Worm (Caenorhabditis elegans) whole organism, late embryonic: ENCODE data around the gene F32D8.7.

Source experiments
- T23F11.4 ChIP-seq: fragments of 200-800 bp; sonication (Bioruptor generic); optimal IDR thresholded peaks from 2 replicates; lab custom pipeline; 2018; ENCODE audit warnings: mild to moderate bottlenecking, missing genetic modification characterization, missing compliant biosample characterization
- Y22D7AL.16 ChIP-seq: sonication (generic microtip); optimal IDR thresholded peaks from 2 replicates; lab custom pipeline; 2016; ENCODE audit warnings: missing genetic modification characterization, missing compliant biosample characterization
- ama-1 ChIP-seq: fragments of 150-350 bp; optimal IDR thresholded peaks from 2 replicates; lab custom pipeline; 2014
- ceh-34 ChIP-seq: sonication (generic microtip); optimal IDR thresholded peaks from 2 replicates; lab custom pipeline; 2016; ENCODE audit warnings: mild to moderate bottlenecking, missing genetic modification characterization, missing compliant biosample characterization
- ceh-45 ChIP-seq: fragments of 200-800 bp; sonication (Bioruptor generic); IDR thresholded peaks from 2 replicates; pipeline ENCODE4 v1.3.6; 2022; ENCODE audit warnings: missing genetic modification reagents, missing genetic modification characterization, missing compliant biosample characterization
- hlh-15 ChIP-seq: sonication (generic microtip); optimal IDR thresholded peaks from 2 replicates; lab custom pipeline; 2016; ENCODE audit warnings: missing genetic modification characterization, missing compliant biosample characterization
- lin-11 ChIP-seq: fragments of 200-800 bp; sonication (Bioruptor generic); optimal IDR thresholded peaks from 2 replicates; lab custom pipeline; 2018; ENCODE audit warnings: mild to moderate bottlenecking, missing genetic modification characterization, missing compliant biosample characterization
- nfya-1 ChIP-seq: sonication (generic microtip); optimal IDR thresholded peaks from 2 replicates; lab custom pipeline; 2017; ENCODE audit warnings: missing genetic modification characterization, mild to moderate bottlenecking, missing compliant biosample characterization, antibody characterized with exemption, moderate library complexity
- sox-4 ChIP-seq: sonication (generic microtip); optimal IDR thresholded peaks from 2 replicates; lab custom pipeline; 2017; ENCODE audit warnings: mild to moderate bottlenecking, missing genetic modification characterization, inconsistent platforms, missing compliant biosample characterization
- unc-55 ChIP-seq: sonication (generic microtip); optimal IDR thresholded peaks from 2 replicates; lab custom pipeline; 2017; ENCODE audit warnings: missing biosample characterization, missing genetic modification reagents, missing genetic modification characterization

DNA sequence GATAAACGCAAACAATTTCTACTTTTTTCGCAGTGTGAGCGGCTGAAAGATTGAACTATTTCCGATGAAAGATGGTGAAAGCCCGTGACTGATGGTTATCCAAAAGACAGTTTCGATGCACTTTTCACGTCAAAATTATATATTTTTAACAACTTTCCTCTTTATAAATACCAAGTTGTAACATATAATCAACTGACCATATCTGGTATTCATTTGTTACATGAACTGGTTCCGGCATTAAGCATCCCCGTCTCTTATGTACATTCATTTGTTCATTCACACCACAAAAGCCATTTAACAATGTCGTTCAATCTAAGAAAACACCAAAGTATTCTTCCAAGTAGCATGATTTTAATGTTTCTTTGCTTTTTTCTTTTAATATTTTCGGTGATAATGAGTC, 14.8 kb upstream of the F32D8.7 start, which contains the start of gene F32D8.2:
- TF ChIP-seq unc-55 (GFP tag; lab: Kevin White, UChicago): no peak
- no peak for TF ChIP-seq lin-11
- no peak for TF ChIP-seq sox-4 (tag; lab: Kevin White, UChicago)
- TF ChIP-seq ama-1: no peak
- TF ChIP-seq ceh-34 (tag; lab: Kevin White, UChicago): no peak
- TF ChIP-seq ceh-45 (GFP tag; lab: Robert Waterston, UW): no peak
- no peak for TF ChIP-seq nfya-1 (tag; lab: Kevin White, UChicago)
- no peak for TF ChIP-seq T23F11.4 (GFP tag; lab: Kevin White, UChicago)
- TF ChIP-seq hlh-15 (tag; lab: Kevin White, UChicago): no peak
- no peak for TF ChIP-seq Y22D7AL.16 (tag; lab: Kevin White, UChicago)
